Fruit fly (Drosophila melanogaster): ENCODE measurements around the gene CG3225.
A peak's percentile ranks its signal among the peaks of the same experiment; 100 is the strongest.

Gene CG3225

dm6 chr2L:4861503-4861902 lies 43.5 kb upstream of the CG3225 start (continued):
- TF ChIP-seq CG7928 (GFP tag; optimal IDR thresholded peaks at IDR 0.05): no peak
- TF ChIP-seq Atf-2 (GFP tag; optimal IDR thresholded peaks at IDR 0.05): no peak
- TF ChIP-seq bsh (GFP tag; optimal IDR thresholded peaks at IDR 0.05): peak in 1 of 2 experiments; percentile 12
- TF ChIP-seq Fer3 (tag; optimal IDR thresholded peaks at IDR 0.05): peak; percentile 63
- TF ChIP-seq tgo (GFP tag; IDR thresholded peaks at IDR 0.05): peak; percentile 23; the same call in 1 of the 3 replicates
- no peak for TF ChIP-seq CG30020 (tag; optimal IDR thresholded peaks at IDR 0.05)
- TF ChIP-seq phol (tag; optimal IDR thresholded peaks at IDR 0.05): peak; percentile 42
- peak; percentile 70 for TF ChIP-seq CG2678 (tag; optimal IDR thresholded peaks at IDR 0.05)
- peak; percentile 54 for TF ChIP-seq ind (GFP tag; optimal IDR thresholded peaks at IDR 0.05)
- peak; percentile 64 for TF ChIP-seq Fer1 (GFP tag; optimal IDR thresholded peaks at IDR 0.05)
- peak; percentile 31; the same call in 1 of the 3 replicates for TF ChIP-seq Optix (GFP tag; IDR thresholded peaks at IDR 0.05)
- TF ChIP-seq az2 (GFP tag; optimal IDR thresholded peaks at IDR 0.05): peak; percentile 7
- no peak for TF ChIP-seq Doc2 (GFP tag; IDR thresholded peaks at IDR 0.05)
- TF ChIP-seq ro (GFP tag; IDR thresholded peaks at IDR 0.05): no peak
- peak; percentile 47 for TF ChIP-seq gem (tag; optimal IDR thresholded peaks at IDR 0.05)
- TF ChIP-seq ham (GFP tag; IDR thresholded peaks at IDR 0.05): no peak
- peak; percentile 61 for TF ChIP-seq esg (GFP tag; conservative IDR thresholded peaks at IDR 0.05)
- TF ChIP-seq CG3726 (GFP tag; IDR thresholded peaks at IDR 0.05): no peak
- peak; percentile 16; the same call in 1 of the 2 replicates for TF ChIP-seq CG10366 (GFP tag; IDR thresholded peaks at IDR 0.05)
- TF ChIP-seq H15 (GFP tag; IDR thresholded peaks at IDR 0.05): peak; percentile 67; the same call in 2 of the 3 replicates
- peak; percentile 38; the same call in 1 of the 2 replicates for TF ChIP-seq Drgx (GFP tag; IDR thresholded peaks at IDR 0.05)
- peak; percentile 66; the same call in 3 of the 4 replicates for TF ChIP-seq Gug (GFP tag; IDR thresholded peaks at IDR 0.05)
- no peak for TF ChIP-seq ftz-f1 (GFP tag; optimal IDR thresholded peaks at IDR 0.05)
- TF ChIP-seq Meics (GFP tag; optimal IDR thresholded peaks at IDR 0.05): peak; percentile 49
- no peak for TF ChIP-seq psq (GFP tag; optimal IDR thresholded peaks at IDR 0.05)
- TF ChIP-seq CG3281 (GFP tag; optimal IDR thresholded peaks at IDR 0.05): peak; percentile 52
- peak; percentile 2 for TF ChIP-seq CG12391 (tag; optimal IDR thresholded peaks at IDR 0.05)
- TF ChIP-seq CG4730 (GFP tag; IDR thresholded peaks at IDR 0.05): 0 out of 2 replicates have a peak, but pooled peaks have one; percentile 23
- TF ChIP-seq disco-r (GFP tag; optimal IDR thresholded peaks at IDR 0.05): no peak
- peak; percentile 61 for TF ChIP-seq Ptx1 (GFP tag; IDR thresholded peaks at IDR 0.05)
- TF ChIP-seq CG10543 (GFP tag; optimal IDR thresholded peaks at IDR 0.05): no peak
- peak; percentile 6 for TF ChIP-seq Oli (tag; optimal IDR thresholded peaks at IDR 0.05)
- peak; percentile 4 for TF ChIP-seq CG9727 (GFP tag; optimal IDR thresholded peaks at IDR 0.05)
- 0 out of 2 replicates have a peak, but pooled peaks have one; percentile 33 for TF ChIP-seq Atf6 (GFP tag; IDR thresholded peaks at IDR 0.05)
- peak; percentile 46; the same call in 1 of the 3 replicates for TF ChIP-seq dysf (GFP tag; IDR thresholded peaks at IDR 0.05)
- TF ChIP-seq Camta (GFP tag; optimal IDR thresholded peaks at IDR 0.05): peak; percentile 1
- peak; percentile 19 for TF ChIP-seq CG13424 (tag; optimal IDR thresholded peaks at IDR 0.05)
- peak; percentile 76 for TF ChIP-seq lab (GFP tag; optimal IDR thresholded peaks at IDR 0.05)
- peak; percentile 27 for TF ChIP-seq CG18262 (tag; optimal IDR thresholded peaks at IDR 0.05)
- peak; percentile 37 for TF ChIP-seq CG13894 (tag; optimal IDR thresholded peaks at IDR 0.05)
- TF ChIP-seq CG9932 (GFP tag; IDR thresholded peaks at IDR 0.05): peak; percentile 55
- peak; percentile 15 for TF ChIP-seq BtbVII (GFP tag; optimal IDR thresholded peaks at IDR 0.05)
- TF ChIP-seq prd (optimal IDR thresholded peaks at IDR 0.05): no peak
- peak; percentile 76; the same call in 2 of the 3 replicates for TF ChIP-seq prd (GFP tag; IDR thresholded peaks at IDR 0.05)
- peak; percentile 38 for TF ChIP-seq fd96Cb (tag; optimal IDR thresholded peaks at IDR 0.05)
- peak; percentile 50; the same call in 1 of the 2 replicates for TF ChIP-seq E2f1 (GFP tag; IDR thresholded peaks at IDR 0.05)
- TF ChIP-seq CG6689 (GFP tag; IDR thresholded peaks at IDR 0.05): peak; percentile 65
- TF ChIP-seq CG2120 (GFP tag; optimal IDR thresholded peaks at IDR 0.05): peak; percentile 37
- peak; percentile 39; the same call in 1 of the 2 replicates for TF ChIP-seq Ada2b (GFP tag; IDR thresholded peaks at IDR 0.05)
- TF ChIP-seq grau (tag; optimal IDR thresholded peaks at IDR 0.05): peak; percentile 60
- TF ChIP-seq CG18599 (GFP tag; optimal IDR thresholded peaks at IDR 0.05): peak; percentile 78

Measured in whole organism, embryonic.